Fruit fly (Drosophila melanogaster) whole organism, embryonic: ENCODE measurements around the gene Chpf.

ENCODE experiments used
- ATbp ChIP-seq: fragments of 200-800 bp; sonication (Bioruptor generic); optimal IDR thresholded peaks from 2 replicates; lab custom pipeline; 2017; ENCODE audit warnings: missing biosample characterization, mild to moderate bottlenecking, missing genetic modification characterization, missing genetic modification reagents
- CG10209 ChIP-seq: fragments of 200-800 bp; sonication (Bioruptor generic); optimal IDR thresholded peaks from 3 replicates; lab custom pipeline; 2017; ENCODE audit warnings: missing biosample characterization, mild to moderate bottlenecking, missing genetic modification characterization, missing genetic modification reagents
- CG10543 ChIP-seq: fragments of 200-800 bp; sonication (Bioruptor generic); optimal IDR thresholded peaks from 3 replicates; lab custom pipeline; 2017; ENCODE audit warnings: missing biosample characterization, mild to moderate bottlenecking, missing genetic modification characterization, moderate library complexity
- CG10979 ChIP-seq: fragments of 200-800 bp; sonication (Bioruptor generic); optimal IDR thresholded peaks from 2 replicates; lab custom pipeline; 2018; ENCODE audit warnings: missing biosample characterization, mild to moderate bottlenecking, missing genetic modification characterization, moderate library complexity
- CG11504 ChIP-seq: fragments of 200-800 bp; sonication (Bioruptor generic); optimal IDR thresholded peaks from 3 replicates; lab custom pipeline; 2019; ENCODE audit warnings: missing biosample characterization, mild to moderate bottlenecking, missing genetic modification characterization, moderate library complexity
- CG12659 ChIP-seq: fragments of 200-800 bp; sonication (Bioruptor generic); optimal IDR thresholded peaks from 3 replicates; lab custom pipeline; 2017; ENCODE audit warnings: mild to moderate bottlenecking, missing biosample characterization, missing genetic modification reagents, missing genetic modification characterization
- CG13775 ChIP-seq: fragments of 200-800 bp; sonication (Bioruptor generic); optimal IDR thresholded peaks from 3 replicates; lab custom pipeline; 2017; ENCODE audit warnings: missing biosample characterization, mild to moderate bottlenecking, missing genetic modification characterization
- CG14014 ChIP-seq: fragments of 200-800 bp; sonication (Bioruptor generic); IDR thresholded peaks from 2 replicates; pipeline ENCODE4 v1.3.6; 2022; ENCODE audit warnings: missing biosample characterization, missing genetic modification characterization
- CG14050 ChIP-seq: fragments of 200-800 bp; sonication (Bioruptor generic); IDR thresholded peaks from 3 replicates; pipeline ENCODE4 v1.3.6; 2022; ENCODE audit warnings: missing biosample characterization, missing genetic modification characterization
- CG17359 ChIP-seq: fragments of 200-800 bp; sonication (Bioruptor generic); optimal IDR thresholded peaks from 3 replicates; lab custom pipeline; 2018; ENCODE audit warnings: missing biosample characterization, mild to moderate bottlenecking, missing genetic modification characterization, moderate library complexity
- CG18476 ChIP-seq: fragments of 200-800 bp; sonication (Bioruptor generic); optimal IDR thresholded peaks from 2 replicates; lab custom pipeline; 2016; ENCODE audit warnings: missing biosample characterization, mild to moderate bottlenecking, missing genetic modification characterization
- CG2199 ChIP-seq: fragments of 200-800 bp; sonication (Bioruptor generic); IDR thresholded peaks from 3 replicates; pipeline ENCODE4 v1.3.6; 2022; ENCODE audit warnings: missing biosample characterization, missing genetic modification characterization
- CG2889 ChIP-seq: fragments of 200-800 bp; sonication (Bioruptor generic); IDR thresholded peaks from 3 replicates; pipeline ENCODE4 v1.3.6; 2022; ENCODE audit warnings: missing biosample characterization, missing genetic modification characterization
- CG31365 ChIP-seq: fragments of 200-800 bp; sonication (Bioruptor generic); optimal IDR thresholded peaks from 2 replicates; lab custom pipeline; 2018; ENCODE audit warnings: missing biosample characterization, mild to moderate bottlenecking, missing genetic modification characterization
- CG31441 ChIP-seq: fragments of 200-800 bp; sonication (Bioruptor generic); IDR thresholded peaks from 2 replicates; pipeline ENCODE4 v1.3.6; 2022; ENCODE audit warnings: missing biosample characterization, missing genetic modification characterization
- CG32767 ChIP-seq: fragments of 200-800 bp; sonication (Bioruptor generic); IDR thresholded peaks from 2 replicates; pipeline ENCODE4 v1.3.6; 2022; ENCODE audit warnings: missing biosample characterization, missing genetic modification characterization
- CG34422 ChIP-seq: fragments of 200-800 bp; sonication (Bioruptor generic); IDR thresholded peaks from 3 replicates; pipeline ENCODE4 v1.3.6; 2022; ENCODE audit warnings: missing biosample characterization, missing genetic modification characterization
- CG7839 ChIP-seq: fragments of 200-800 bp; sonication (Bioruptor generic); optimal IDR thresholded peaks from 3 replicates; lab custom pipeline; 2018; ENCODE audit warnings: missing biosample characterization, mild to moderate bottlenecking, missing genetic modification characterization, moderate library complexity
- CG7928 ChIP-seq: fragments of 200-800 bp; sonication (Bioruptor generic); optimal IDR thresholded peaks from 2 replicates; lab custom pipeline; 2017; ENCODE audit warnings: missing biosample characterization, mild to moderate bottlenecking, missing genetic modification characterization
- CG9437 ChIP-seq: fragments of 200-800 bp; sonication (Bioruptor generic); optimal IDR thresholded peaks from 2 replicates; lab custom pipeline; 2018; ENCODE audit warnings: missing biosample characterization, mild to moderate bottlenecking, missing genetic modification characterization
- Dbx ChIP-seq: fragments of 200-800 bp; sonication (Bioruptor generic); IDR thresholded peaks from 3 replicates; pipeline ENCODE4 v1.3.6; 2022; ENCODE audit warnings: missing biosample characterization, missing genetic modification characterization
- Dfd ChIP-seq, 2 experiments: fragments of >200 bp; optimal IDR thresholded peaks; 2 replicates each; lab custom pipeline; 2017; ENCODE audit warnings: missing biosample characterization in 2 of 2, missing genetic modification characterization in 2 of 2
- Doc2 ChIP-seq: fragments of 200-800 bp; sonication (Bioruptor generic); IDR thresholded peaks from 2 replicates; pipeline ENCODE4 v1.3.6; 2022; ENCODE audit warnings: missing biosample characterization, missing genetic modification characterization
- Fer3 ChIP-seq: fragments of 200-800 bp; sonication (Bioruptor generic); optimal IDR thresholded peaks from 2 replicates; lab custom pipeline; 2018; ENCODE audit warnings: missing biosample characterization, mild to moderate bottlenecking, missing genetic modification characterization, moderate library complexity
- GATAe ChIP-seq: fragments of 200-800 bp; sonication (Bioruptor generic); conservative IDR thresholded peaks from 2 replicates; pipeline ENCODE4 v1.3.6; 2022; ENCODE audit warnings: missing biosample characterization, missing genetic modification characterization
- Gug ChIP-seq: fragments of 200-800 bp; sonication (Bioruptor generic); IDR thresholded peaks from 4 replicates; pipeline ENCODE4 v1.3.6; 2022; ENCODE audit warnings: missing biosample characterization, missing genetic modification characterization
- NC2β ChIP-seq: fragments of 200-800 bp; sonication (Bioruptor generic); optimal IDR thresholded peaks from 2 replicates; lab custom pipeline; 2016; ENCODE audit warnings: missing biosample characterization, missing genetic modification characterization
- Nf-YA ChIP-seq: fragments of 200-800 bp; sonication (Bioruptor generic); IDR thresholded peaks from 2 replicates; pipeline ENCODE4 v1.3.6; 2022; ENCODE audit warnings: missing biosample characterization, missing genetic modification characterization
- Oaz ChIP-seq: fragments of 200-800 bp; sonication (Bioruptor generic); IDR thresholded peaks from 2 replicates; pipeline ENCODE4 v1.3.6; 2022; ENCODE audit warnings: missing biosample characterization, missing genetic modification characterization
- Pdp1 ChIP-seq, 2 experiments: fragments of 200-800 bp; sonication (Bioruptor generic); optimal IDR thresholded peaks; 3 replicates each; lab custom pipeline; 2016; ENCODE audit warnings: missing biosample characterization in 2 of 2, missing genetic modification characterization in 2 of 2, mild to moderate bottlenecking in 1 of 2, moderate library complexity in 1 of 2
- Taf1 ChIP-seq: fragments of 200-800 bp; sonication (Bioruptor generic); IDR thresholded peaks from 2 replicates; pipeline ENCODE4 v1.3.6; 2022; ENCODE audit warnings: missing biosample characterization, missing genetic modification characterization
- Tbp ChIP-seq: fragments of >200 bp; optimal IDR thresholded peaks from 2 replicates; lab custom pipeline; 2018; ENCODE audit warnings: missing biosample characterization, missing genetic modification characterization
- Usf ChIP-seq: fragments of 200-800 bp; sonication (Bioruptor generic); optimal IDR thresholded peaks from 2 replicates; lab custom pipeline; 2017; ENCODE audit warnings: missing genotype, missing biosample characterization, missing genetic modification characterization
- Vsx1 ChIP-seq: fragments of 200-800 bp; sonication (Bioruptor generic); optimal IDR thresholded peaks from 2 replicates; lab custom pipeline; 2017; ENCODE audit warnings: missing biosample characterization, mild to moderate bottlenecking, missing genetic modification characterization, missing genetic modification reagents
- ap ChIP-seq: fragments of 200-800 bp; sonication (Bioruptor generic); IDR thresholded peaks from 2 replicates; pipeline ENCODE4 v1.3.6; 2022; ENCODE audit warnings: missing biosample characterization, missing genetic modification characterization
- caup ChIP-seq: fragments of 200-800 bp; sonication (Bioruptor generic); optimal IDR thresholded peaks from 3 replicates; lab custom pipeline; 2017; ENCODE audit warnings: missing biosample characterization, mild to moderate bottlenecking, missing genetic modification characterization, moderate library complexity; ENCODE audit not compliant: severe bottlenecking
- corto ChIP-seq: fragments of 200-800 bp; sonication (Bioruptor generic); optimal IDR thresholded peaks from 2 replicates; lab custom pipeline; 2016; ENCODE audit warnings: missing biosample characterization, mild to moderate bottlenecking, missing genetic modification characterization, moderate library complexity
- dm ChIP-seq: fragments of 200-800 bp; sonication (Bioruptor generic); optimal IDR thresholded peaks from 3 replicates; lab custom pipeline; 2016; ENCODE audit warnings: missing biosample characterization, missing genetic modification characterization
- dmrt99B ChIP-seq: fragments of 200-800 bp; sonication (Bioruptor generic); optimal IDR thresholded peaks from 2 replicates; lab custom pipeline; 2018; ENCODE audit warnings: missing biosample characterization, mild to moderate bottlenecking, missing genetic modification characterization, moderate library complexity
- fd102C ChIP-seq: fragments of 200-800 bp; sonication (Bioruptor generic); optimal IDR thresholded peaks from 2 replicates; lab custom pipeline; 2018; ENCODE audit warnings: missing biosample characterization, mild to moderate bottlenecking, missing genetic modification characterization, moderate library complexity
- fd96Cb ChIP-seq: fragments of 200-800 bp; sonication (Bioruptor generic); optimal IDR thresholded peaks from 2 replicates; lab custom pipeline; 2018; ENCODE audit warnings: missing biosample characterization, mild to moderate bottlenecking, missing genetic modification characterization, moderate library complexity
- gsb ChIP-seq: fragments of 200-800 bp; sonication (Bioruptor generic); IDR thresholded peaks from 2 replicates; pipeline ENCODE4 v1.3.6; 2022; ENCODE audit warnings: missing biosample characterization, missing genetic modification characterization
- pnt ChIP-seq: fragments of 200-800 bp; sonication (Bioruptor generic); optimal IDR thresholded peaks from 3 replicates; lab custom pipeline; 2016; ENCODE audit warnings: missing biosample characterization, missing genetic modification characterization
- psq ChIP-seq: fragments of 200-800 bp; sonication (Bioruptor generic); optimal IDR thresholded peaks from 2 replicates; lab custom pipeline; 2017; ENCODE audit warnings: missing biosample characterization, missing genetic modification characterization
- ranshi ChIP-seq: fragments of 200-800 bp; sonication (Bioruptor generic); IDR thresholded peaks from 2 replicates; pipeline ENCODE4 v1.3.6; 2022; ENCODE audit warnings: missing biosample characterization, missing genetic modification characterization
- schlank ChIP-seq: fragments of 200-800 bp; sonication (Bioruptor generic); optimal IDR thresholded peaks from 2 replicates; lab custom pipeline; 2018; ENCODE audit warnings: missing biosample characterization, mild to moderate bottlenecking, missing genetic modification characterization
- sisA ChIP-seq: fragments of 200-800 bp; sonication (Bioruptor generic); IDR thresholded peaks from 2 replicates; pipeline ENCODE4 v1.3.6; 2022; ENCODE audit warnings: missing biosample characterization, missing genetic modification characterization
- sob ChIP-seq: fragments of 200-800 bp; sonication (Bioruptor generic); IDR thresholded peaks from 2 replicates; pipeline ENCODE4 v1.3.6; 2022; ENCODE audit warnings: missing biosample characterization, missing genetic modification characterization
- stc ChIP-seq: fragments of 200-800 bp; sonication (Bioruptor generic); IDR thresholded peaks from 2 replicates; pipeline ENCODE4 v1.3.6; 2022; ENCODE audit warnings: missing biosample characterization, missing genetic modification characterization
- unpg ChIP-seq: fragments of 200-800 bp; sonication (Bioruptor generic); optimal IDR thresholded peaks from 3 replicates; lab custom pipeline; 2018; ENCODE audit warnings: missing biosample characterization, mild to moderate bottlenecking, missing genetic modification characterization, moderate library complexity

Gene Chpf

dm6 chrX:13109583-13110126 is 2.6 kb downstream of the Chpf start (continued):
- TF ChIP-seq CG14050 (GFP tag; lab: Robert Waterston, UW) (0 out of 3 replicates have a peak, but pooled peaks have one; percentile 20), fd102C (GFP tag; lab: Kevin White, UChicago) (no peak), Vsx1 (no peak), CG9437 (GFP tag; lab: Kevin White, UChicago) (peak; percentile 3), Pdp1 (GFP tag; optimal IDR thresholded peaks at IDR 0.05; lab: Kevin White, UChicago) (no peak), CG11504 (tag; lab: Kevin White, UChicago) (peak; percentile 76), NC2β (GFP tag; lab: Kevin White, UChicago) (no peak), CG10209 (peak; percentile 42), GATAe (GFP tag; lab: Robert Waterston, UW) (no peak), dmrt99B (tag; lab: Kevin White, UChicago) (peak; percentile 62), CG14014 (GFP tag; lab: Robert Waterston, UW) (0 out of 2 replicates have a peak, but pooled peaks have one; percentile 58), CG13775 (no peak), CG12659 (GFP tag; lab: Kevin White, UChicago) (peak; percentile 39), corto (GFP tag; lab: Kevin White, UChicago) (no peak), Fer3 (tag; lab: Kevin White, UChicago) (peak; percentile 60), CG2199 (no peak), sob (0 out of 2 replicates have a peak, but pooled peaks have one; percentile 46), CG31441 (peak; percentile 65), sisA (GFP tag; lab: Robert Waterston, UW) (peak; percentile 47; the same call in 1 of the 2 replicates), fd96Cb (tag; lab: Kevin White, UChicago) (peak; percentile 36), stc (no peak), Dbx (GFP tag; lab: Robert Waterston, UW) (peak; percentile 56; the same call in 1 of the 3 replicates), gsb (GFP tag; lab: Robert Waterston, UW) (0 out of 2 replicates have a peak, but pooled peaks have one; percentile 11), ap (GFP tag; lab: Robert Waterston, UW) (peak; percentile 47; the same call in 1 of the 2 replicates), Tbp (GFP tag; lab: Kevin White, UChicago) (no peak), CG18476 (GFP tag; lab: Kevin White, UChicago) (no peak), CG10979 (tag; lab: Kevin White, UChicago) (peak; percentile 18), dm (no peak), CG32767 (no peak), Taf1 (GFP tag; lab: Robert Waterston, UW) (no peak), Nf-YA (GFP tag; lab: Robert Waterston, UW) (0 out of 2 replicates have a peak, but pooled peaks have one; percentile 28), schlank (tag; lab: Kevin White, UChicago) (no peak), CG10543 (GFP tag; lab: Kevin White, UChicago) (no peak), CG34422 (peak; percentile 41; the same call in 1 of the 3 replicates), unpg (GFP tag; lab: Kevin White, UChicago) (peak; percentile 71)

dm6 chrX:13108144-13108824 is 4.0 kb downstream of the Chpf start, which contains the start of gene Fer3HCH:
TSS of gene Fer3HCH (minus strand) at chrX:13108194.
- TF ChIP-seq Oaz (GFP tag; lab: Robert Waterston, UW) (no peak), Usf (GFP tag; lab: Kevin White, UChicago) (no peak), ranshi (GFP tag; lab: Robert Waterston, UW) (no peak), CG7839 (tag; lab: Kevin White, UChicago) (peak; percentile 24), CG17359 (peak; percentile 23), Gug (GFP tag; lab: Robert Waterston, UW) (no peak), pnt (GFP tag; lab: Kevin White, UChicago) (no peak), ATbp (GFP tag; lab: Kevin White, UChicago) (peak; percentile 34), caup (GFP tag; lab: Kevin White, UChicago) (no peak), CG7928 (no peak), CG2889 (no peak), Dfd (GFP tag; optimal IDR thresholded peaks at IDR 0.05; lab: Kevin White, UChicago) (no peak), Doc2 (no peak), CG31365 (no peak), psq (GFP tag; lab: Kevin White, UChicago) (no peak)
